Worm (Caenorhabditis elegans) whole organism, L1 larva: Measurements from ENCODE around the gene cwf-19L2.

Experiments used
- C04F5.9 ChIP-seq: sonication (generic microtip); optimal IDR thresholded peaks from 2 replicates; lab custom pipeline; 2016; ENCODE audit warnings: missing genetic modification characterization, missing compliant biosample characterization
- C34B4.2 ChIP-seq: sonication (generic microtip); optimal IDR thresholded peaks from 2 replicates; lab custom pipeline; 2017; ENCODE audit warnings: mild to moderate bottlenecking, missing genetic modification characterization, missing compliant biosample characterization
- Y116A8C.19 ChIP-seq: sonication (generic microtip); optimal IDR thresholded peaks from 2 replicates; lab custom pipeline; 2016; ENCODE audit warnings: missing compliant biosample characterization, missing genetic modification characterization, borderline replicate concordance
- aly-2 ChIP-seq: fragments of 150-350 bp; optimal IDR thresholded peaks from 2 replicates; lab custom pipeline; 2014; ENCODE audit warnings: missing biosample characterization, missing genetic modification characterization
- ama-1 ChIP-seq: fragments of 150-350 bp; optimal IDR thresholded peaks from 2 replicates; lab custom pipeline; 2014
- blmp-1 ChIP-seq: fragments of 150-350 bp; optimal IDR thresholded peaks from 2 replicates; lab custom pipeline; 2014; ENCODE audit warnings: missing biosample characterization, missing genetic modification characterization
- ceh-82 ChIP-seq, 3 experiments: fragments of 150-350 bp in 1 of 3; sonication (generic microtip) in 2 of 3; optimal IDR thresholded peaks; 2 replicates each; lab custom pipeline; 2014 to 2017; ENCODE audit warnings: missing biosample characterization in 3 of 3, missing genetic modification characterization in 3 of 3
- dpl-1 ChIP-seq, 3 experiments: fragments of 150-350 bp in 2 of 3; sonication (generic microtip) in 1 of 3; optimal IDR thresholded peaks; 2 replicates each; lab custom pipeline; 2014 to 2017; ENCODE audit warnings: missing biosample characterization in 3 of 3, missing genetic modification characterization in 3 of 3, missing genetic modification reagents in 3 of 3
- efl-1 ChIP-seq, 4 experiments: fragments of 150-350 bp; optimal IDR thresholded peaks in 3 of 4; peaks in 1 of 4; 1 replicate in 1 of 4; 2 replicates in 3 of 4; lab custom pipeline; 2014; ENCODE audit warnings: missing biosample characterization in 2 of 4, missing genetic modification characterization in 2 of 4, missing genetic modification reagents in 2 of 4
- egl-27 ChIP-seq, 2 experiments: fragments of 150-350 bp in 1 of 2; sonication (generic microtip); optimal IDR thresholded peaks; 3 replicates each; lab custom pipeline; 2017 to 2018; ENCODE audit warnings: missing biosample characterization in 2 of 2, missing genetic modification characterization in 2 of 2, missing genetic modification reagents in 2 of 2
- elt-2 ChIP-seq: sonication (generic microtip); optimal IDR thresholded peaks from 2 replicates; lab custom pipeline; 2016; ENCODE audit warnings: missing genetic modification characterization, mild to moderate bottlenecking, inconsistent platforms, missing compliant biosample characterization, missing genetic modification reagents
- fkh-10 ChIP-seq: sonication (generic microtip); optimal IDR thresholded peaks from 2 replicates; lab custom pipeline; 2017; ENCODE audit warnings: missing biosample characterization, missing genetic modification reagents, missing genetic modification characterization
- grh-1 ChIP-seq: fragments of 200-800 bp; sonication (Bioruptor generic); IDR thresholded peaks from 2 replicates; pipeline ENCODE4 v1.3.6; 2022; ENCODE audit warnings: missing genetic modification reagents, missing genetic modification characterization, missing compliant biosample characterization
- irx-1 ChIP-seq: sonication (generic microtip); optimal IDR thresholded peaks from 2 replicates; lab custom pipeline; 2016; ENCODE audit warnings: missing genetic modification characterization, missing compliant biosample characterization
- jun-1 ChIP-seq: fragments of 150-350 bp; optimal IDR thresholded peaks from 2 replicates; lab custom pipeline; 2014; ENCODE audit warnings: missing biosample characterization, missing genetic modification reagents, missing genetic modification characterization
- lin-14 ChIP-seq: fragments of 200-800 bp; sonication (Bioruptor generic); optimal IDR thresholded peaks from 2 replicates; lab custom pipeline; 2018; ENCODE audit warnings: mild to moderate bottlenecking, missing genetic modification characterization, moderate library complexity, missing compliant biosample characterization
- lin-15B ChIP-seq: fragments of 150-350 bp; sonication (generic microtip); optimal IDR thresholded peaks from 3 replicates; lab custom pipeline; 2014; ENCODE audit warnings: missing biosample characterization, missing genetic modification characterization
- lin-35 ChIP-seq, 2 experiments: fragments of 150-350 bp; optimal IDR thresholded peaks; 2 replicates each; lab custom pipeline; 2014; ENCODE audit warnings: missing biosample characterization in 2 of 2, missing genetic modification characterization in 2 of 2, missing genetic modification reagents in 2 of 2
- lir-3 ChIP-seq: sonication (generic microtip); optimal IDR thresholded peaks from 2 replicates; lab custom pipeline; 2016; ENCODE audit warnings: mild to moderate bottlenecking, missing genetic modification characterization, moderate library complexity, missing compliant biosample characterization; ENCODE audit not compliant: poor library complexity
- lsy-2 ChIP-seq, 2 experiments: fragments of 150-350 bp; optimal IDR thresholded peaks; 2 replicates each; lab custom pipeline; 2014; ENCODE audit warnings: missing biosample characterization in 2 of 2, missing genetic modification characterization in 2 of 2
- mab-9 ChIP-seq: fragments of 200-800 bp; sonication (Bioruptor generic); IDR thresholded peaks from 2 replicates; pipeline ENCODE4 v1.3.6; 2022; ENCODE audit warnings: missing genetic modification reagents, missing genetic modification characterization, missing compliant biosample characterization
- mdl-1 ChIP-seq, 2 experiments: fragments of 150-350 bp; optimal IDR thresholded peaks; 2 replicates each; lab custom pipeline; 2014 to 2017; ENCODE audit warnings: missing biosample characterization in 2 of 2, missing genetic modification characterization in 2 of 2, inconsistent platforms in 1 of 2
- mep-1 ChIP-seq: fragments of 150-350 bp; optimal IDR thresholded peaks from 2 replicates; lab custom pipeline; 2014; ENCODE audit warnings: missing biosample characterization, missing genetic modification characterization
- nhr-237 ChIP-seq: fragments of 150-350 bp; optimal IDR thresholded peaks from 2 replicates; lab custom pipeline; 2014; ENCODE audit warnings: missing biosample characterization, missing genetic modification characterization
- pag-3 ChIP-seq: sonication (generic microtip); optimal IDR thresholded peaks from 2 replicates; lab custom pipeline; 2017; ENCODE audit warnings: missing genetic modification characterization, mild to moderate bottlenecking, missing compliant biosample characterization, antibody characterized with exemption, borderline replicate concordance; ENCODE audit not compliant: insufficient read depth
- rnt-1 ChIP-seq: sonication (generic microtip); optimal IDR thresholded peaks from 2 replicates; lab custom pipeline; 2016; ENCODE audit warnings: mild to moderate bottlenecking, missing genetic modification characterization, moderate library complexity, missing compliant biosample characterization
- skn-1 ChIP-seq: fragments of 150-350 bp; optimal IDR thresholded peaks from 2 replicates; lab custom pipeline; 2014; ENCODE audit warnings: missing biosample characterization, missing genetic modification characterization
- snu-23 ChIP-seq: sonication (generic microtip); optimal IDR thresholded peaks from 2 replicates; lab custom pipeline; 2016; ENCODE audit warnings: missing genetic modification characterization, missing compliant biosample characterization
- sptf-1 ChIP-seq: fragments of 150-350 bp; optimal IDR thresholded peaks from 2 replicates; lab custom pipeline; 2014; ENCODE audit warnings: missing biosample characterization, missing genetic modification characterization
- unc-130 ChIP-seq: fragments of 150-350 bp; optimal IDR thresholded peaks from 2 replicates; lab custom pipeline; 2017; ENCODE audit warnings: missing biosample characterization, missing genetic modification characterization, inconsistent platforms
- vab-15 ChIP-seq: sonication (generic microtip); optimal IDR thresholded peaks from 2 replicates; lab custom pipeline; 2017; ENCODE audit warnings: missing genotype, mild to moderate bottlenecking, missing genetic modification characterization, missing compliant biosample characterization
- xbp-1 ChIP-seq: sonication (generic microtip); optimal IDR thresholded peaks from 2 replicates; lab custom pipeline; 2016; ENCODE audit warnings: missing genetic modification characterization, missing compliant biosample characterization
- ztf-4 ChIP-seq: fragments of 150-350 bp; optimal IDR thresholded peaks from 2 replicates; lab custom pipeline; 2014; ENCODE audit warnings: missing biosample characterization, missing genetic modification characterization

The cwf-19L2 gene

DNA sequence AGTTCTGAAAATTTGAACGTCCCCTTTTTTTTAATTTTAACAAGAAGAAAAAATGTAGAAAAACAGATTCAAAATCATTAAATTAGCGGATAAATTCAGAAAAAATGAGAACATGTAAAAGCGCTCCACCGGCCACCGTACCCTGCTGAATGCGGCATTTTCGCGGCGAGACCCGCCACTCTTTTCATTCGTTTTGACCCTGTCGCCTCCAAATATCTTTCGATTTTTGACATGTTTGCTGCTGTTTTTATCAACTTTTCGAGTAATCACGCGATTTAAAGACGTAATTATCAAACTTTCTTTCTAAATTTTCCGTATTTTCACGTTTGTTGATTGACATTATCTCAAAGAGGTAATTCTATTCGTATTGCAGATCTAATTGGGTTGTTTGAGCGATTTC lies 42.8 kb downstream of the cwf-19L2 start, which contains the start of gene gsp-2 (continued):
- TF ChIP-seq C04F5.9 (tag; lab: Kevin White, UChicago) (no peak), lin-35 (GFP tag; optimal IDR thresholded peaks at IDR 0.05; lab: Kevin White, UChicago) (peak; percentile 83), ceh-82 (tag; optimal IDR thresholded peaks at IDR 0.05; lab: Kevin White, UChicago) (peak; percentile 52 to 67 (median 60)), Y116A8C.19 (no peak), efl-1 (optimal IDR thresholded peaks at IDR 0.05; lab: Kevin White, UChicago) (peak; percentile 77 to 78), efl-1 (GFP tag; optimal IDR thresholded peaks at IDR 0.05 in 1 of 2; lab: Kevin White, UChicago) (peak; percentile 66 to 96), lsy-2 (tag; optimal IDR thresholded peaks at IDR 0.05; lab: Kevin White, UChicago) (peak; percentile 94 to 98), irx-1 (tag; lab: Kevin White, UChicago) (no peak), dpl-1 (GFP tag; optimal IDR thresholded peaks at IDR 0.05; lab: Kevin White, UChicago) (peak; percentile 66 to 74 (median 70)), jun-1 (tag; lab: Kevin White, UChicago) (peak; percentile 46), unc-130 (tag; lab: Kevin White, UChicago) (peak; percentile 81), lin-14 (GFP tag; lab: Kevin White, UChicago) (peak; percentile 85), mab-9 (peak; percentile 47; the same call in 1 of the 2 replicates), snu-23 (GFP tag; lab: Kevin White, UChicago) (peak; percentile 81), blmp-1 (tag; lab: Kevin White, UChicago) (peak; percentile 78), ztf-4 (tag; lab: Kevin White, UChicago) (peak; percentile 36), C34B4.2 (tag; lab: Kevin White, UChicago) (no peak), xbp-1 (tag; lab: Kevin White, UChicago) (peak; percentile 63), egl-27 (tag; optimal IDR thresholded peaks at IDR 0.05; lab: Kevin White, UChicago) (no peak), vab-15 (tag; lab: Kevin White, UChicago) (peak; percentile 81), nhr-237 (tag; lab: Kevin White, UChicago) (peak; percentile 24), skn-1 (tag; lab: Kevin White, UChicago) (peak; percentile 85), mdl-1 (tag; optimal IDR thresholded peaks at IDR 0.05; lab: Kevin White, UChicago) (peak in 1 of 2 experiments; percentile 74), mep-1 (tag; lab: Kevin White, UChicago) (peak; percentile 65)

ce11 chrIII:7338009-7338408 lies 44.6 kb downstream of the cwf-19L2 start:
- no peak for TF ChIP-seq sptf-1 (tag; lab: Kevin White, UChicago)
- peak; percentile 41; the same call in 1 of the 2 replicates for TF ChIP-seq grh-1
- TF ChIP-seq, all 84 proteins: peak for 1

- TF ChIP-seq aly-2 (tag; lab: Kevin White, UChicago) (no peak), pag-3 (tag; lab: Kevin White, UChicago) (no peak), ama-1 (lab: Kevin White, UChicago) (peak; percentile 42), elt-2 (tag; lab: Kevin White, UChicago) (peak; percentile 14), rnt-1 (tag; lab: Kevin White, UChicago) (peak; percentile 9), efl-1 (optimal IDR thresholded peaks at IDR 0.05; lab: Kevin White, UChicago) (no peak), efl-1 (GFP tag; optimal IDR thresholded peaks at IDR 0.05 in 1 of 2; lab: Kevin White, UChicago) (peak in 1 of 2 experiments; percentile 86), lsy-2 (tag; optimal IDR thresholded peaks at IDR 0.05; lab: Kevin White, UChicago) (peak in 1 of 2 experiments; percentile 12)
Measured at ce11 chrIII:7338693-7339092, 45.3 kb downstream of the cwf-19L2 start, which contains the start of gene kap-1. Gene kap-1 (plus strand): TSS chrIII:7338835.

DNA sequence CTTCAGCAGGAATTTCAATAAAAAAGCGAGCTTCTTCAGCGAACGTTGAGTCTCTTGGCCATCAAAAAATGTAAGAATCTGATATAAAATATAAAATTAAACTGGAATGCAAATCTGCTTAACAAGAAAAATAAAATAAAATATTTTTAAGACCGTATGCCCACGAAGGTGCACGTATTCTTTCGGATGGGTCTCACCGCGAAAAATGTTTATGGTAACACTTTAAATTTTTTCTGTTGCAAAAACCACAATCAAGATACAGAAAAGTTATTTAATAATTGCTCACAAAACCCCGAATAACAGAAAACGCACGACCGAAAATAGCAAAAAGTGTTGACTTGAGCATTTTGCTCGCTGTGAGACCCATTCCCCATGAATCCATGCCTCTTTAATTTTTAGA lies 45.7 kb downstream of the cwf-19L2 start:
- TF ChIP-seq ama-1 (lab: Kevin White, UChicago) (no peak), lin-15B (tag; lab: Kevin White, UChicago) (no peak), fkh-10 (GFP tag; lab: Kevin White, UChicago) (no peak), xbp-1 (tag; lab: Kevin White, UChicago) (no peak), lir-3 (tag; lab: Kevin White, UChicago) (no peak)
